Worm (Caenorhabditis elegans) whole organism, mixed stage, embryonic: ENCODE data around the gene R05G6.1.

Experiments
- M03D4.4 ChIP-seq: sonication (generic microtip); optimal IDR thresholded peaks from 2 replicates; lab custom pipeline; 2017; ENCODE audit warnings: mild to moderate bottlenecking, missing genetic modification characterization, missing compliant biosample characterization
- bed-3 ChIP-seq: fragments of 200-800 bp; sonication (Bioruptor generic); optimal IDR thresholded peaks from 3 replicates; lab custom pipeline; 2018; ENCODE audit warnings: mild to moderate bottlenecking, missing genetic modification characterization, moderate library complexity, missing compliant biosample characterization
- blmp-1 ChIP-seq: fragments of 150-350 bp; optimal IDR thresholded peaks from 2 replicates; lab custom pipeline; 2014; ENCODE audit warnings: missing biosample characterization, missing genetic modification characterization
- ceh-39 ChIP-seq: fragments of 150-350 bp; optimal IDR thresholded peaks from 2 replicates; lab custom pipeline; 2014; ENCODE audit warnings: missing biosample characterization, missing genetic modification characterization
- ceh-43 ChIP-seq: fragments of 200-800 bp; sonication (Bioruptor generic); optimal IDR thresholded peaks from 2 replicates; lab custom pipeline; 2018; ENCODE audit warnings: mild to moderate bottlenecking, missing genetic modification characterization, moderate library complexity, missing compliant biosample characterization
- ceh-83 ChIP-seq: fragments of 200-800 bp; sonication (Bioruptor generic); optimal IDR thresholded peaks from 2 replicates; lab custom pipeline; 2018; ENCODE audit warnings: mild to moderate bottlenecking, missing genetic modification characterization, missing compliant biosample characterization
- ces-1 ChIP-seq: fragments of 150-350 bp; optimal IDR thresholded peaks from 2 replicates; lab custom pipeline; 2014; ENCODE audit warnings: missing biosample characterization, missing genetic modification reagents, missing genetic modification characterization
- cnd-1 ChIP-seq: fragments of 200-800 bp; sonication (Bioruptor generic); optimal IDR thresholded peaks from 2 replicates; lab custom pipeline; 2018; ENCODE audit warnings: mild to moderate bottlenecking, missing genetic modification characterization, missing compliant biosample characterization
- drap-1 ChIP-seq: fragments of 200-800 bp; sonication (Bioruptor generic); optimal IDR thresholded peaks from 3 replicates; lab custom pipeline; 2018; ENCODE audit warnings: mild to moderate bottlenecking, missing genetic modification characterization, missing compliant biosample characterization
- elt-1 ChIP-seq: sonication (generic microtip); optimal IDR thresholded peaks from 2 replicates; lab custom pipeline; 2017; ENCODE audit warnings: missing genetic modification characterization, mild to moderate bottlenecking, missing compliant biosample characterization, antibody characterized with exemption, moderate library complexity, borderline replicate concordance; ENCODE audit not compliant: insufficient read depth
- elt-3 ChIP-seq: fragments of 150-350 bp; optimal IDR thresholded peaks from 2 replicates; lab custom pipeline; 2014; ENCODE audit warnings: missing biosample characterization, missing genetic modification characterization
- flh-1 ChIP-seq: fragments of 200-800 bp; sonication (Bioruptor generic); optimal IDR thresholded peaks from 2 replicates; lab custom pipeline; 2018; ENCODE audit warnings: mild to moderate bottlenecking, missing genetic modification characterization, moderate library complexity, missing compliant biosample characterization
- ham-2 ChIP-seq: fragments of 200-800 bp; sonication (Bioruptor generic); optimal IDR thresholded peaks from 2 replicates; lab custom pipeline; 2018; ENCODE audit warnings: mild to moderate bottlenecking, missing genetic modification characterization, missing compliant biosample characterization
- hlh-1 ChIP-seq: fragments of 150-350 bp; optimal IDR thresholded peaks from 2 replicates; lab custom pipeline; 2014; ENCODE audit warnings: missing biosample characterization, missing genetic modification reagents, missing genetic modification characterization
- lin-13 ChIP-seq: fragments of 150-350 bp; optimal IDR thresholded peaks from 2 replicates; lab custom pipeline; 2014; ENCODE audit warnings: missing biosample characterization, missing genetic modification characterization
- lin-32 ChIP-seq: fragments of 200-800 bp; sonication (Bioruptor generic); optimal IDR thresholded peaks from 2 replicates; lab custom pipeline; 2018; ENCODE audit warnings: mild to moderate bottlenecking, missing genetic modification characterization, missing compliant biosample characterization
- lsy-2 ChIP-seq: fragments of 150-350 bp; optimal IDR thresholded peaks from 2 replicates; lab custom pipeline; 2014; ENCODE audit warnings: missing biosample characterization, missing genetic modification characterization
- mab-5 ChIP-seq: fragments of 150-350 bp; optimal IDR thresholded peaks from 2 replicates; lab custom pipeline; 2014; ENCODE audit warnings: missing biosample characterization, missing genetic modification characterization
- mep-1 ChIP-seq: fragments of 150-350 bp; optimal IDR thresholded peaks from 2 replicates; lab custom pipeline; 2017; ENCODE audit warnings: missing biosample characterization, missing genetic modification reagents, missing genetic modification characterization, inconsistent platforms
- mls-2 ChIP-seq: sonication (generic microtip); optimal IDR thresholded peaks from 2 replicates; lab custom pipeline; 2016; ENCODE audit warnings: mild to moderate bottlenecking, missing genetic modification characterization, moderate library complexity, missing compliant biosample characterization
- nhr-12 ChIP-seq: fragments of 150-350 bp; optimal IDR thresholded peaks from 2 replicates; lab custom pipeline; 2014; ENCODE audit warnings: missing biosample characterization, missing genetic modification characterization
- nhr-2 ChIP-seq: fragments of 150-350 bp; optimal IDR thresholded peaks from 2 replicates; lab custom pipeline; 2014; ENCODE audit warnings: missing biosample characterization, missing genetic modification characterization
- nhr-237 ChIP-seq: fragments of 150-350 bp; optimal IDR thresholded peaks from 2 replicates; lab custom pipeline; 2014; ENCODE audit warnings: missing biosample characterization, missing genetic modification characterization
- nhr-28 ChIP-seq: fragments of 150-350 bp; optimal IDR thresholded peaks from 2 replicates; lab custom pipeline; 2014; ENCODE audit warnings: missing biosample characterization, missing genetic modification characterization
- nhr-76 ChIP-seq: sonication (generic microtip); optimal IDR thresholded peaks from 2 replicates; lab custom pipeline; 2017; ENCODE audit warnings: missing biosample characterization, missing genetic modification characterization
- pha-4 ChIP-seq: fragments of 150-350 bp; optimal IDR thresholded peaks from 2 replicates; lab custom pipeline; 2018; ENCODE audit warnings: missing biosample characterization, missing genetic modification reagents, missing genetic modification characterization
- sem-2 ChIP-seq: fragments of 200-800 bp; sonication (Bioruptor generic); optimal IDR thresholded peaks from 2 replicates; lab custom pipeline; 2018; ENCODE audit warnings: mild to moderate bottlenecking, missing genetic modification characterization, missing compliant biosample characterization
- snpc-4 ChIP-seq: fragments of 150-350 bp; optimal IDR thresholded peaks from 2 replicates; lab custom pipeline; 2014; ENCODE audit warnings: missing biosample characterization, missing genetic modification characterization
- sptf-1 ChIP-seq: sonication (generic microtip); optimal IDR thresholded peaks from 2 replicates; lab custom pipeline; 2017; ENCODE audit warnings: mild to moderate bottlenecking, missing genetic modification characterization, moderate library complexity, missing compliant biosample characterization
- tbx-8 ChIP-seq: fragments of 200-800 bp; sonication (Bioruptor generic); optimal IDR thresholded peaks from 2 replicates; lab custom pipeline; 2018; ENCODE audit warnings: mild to moderate bottlenecking, missing genetic modification characterization, moderate library complexity, missing compliant biosample characterization
- unc-120 ChIP-seq: sonication (generic microtip); optimal IDR thresholded peaks from 2 replicates; lab custom pipeline; 2017; ENCODE audit warnings: missing genetic modification characterization, missing compliant biosample characterization; ENCODE audit not compliant: poor library complexity, severe bottlenecking
- unc-39 ChIP-seq: fragments of 150-350 bp; optimal IDR thresholded peaks from 2 replicates; lab custom pipeline; 2014; ENCODE audit warnings: missing biosample characterization, missing genetic modification characterization
- unc-62 ChIP-seq: fragments of 150-350 bp; optimal IDR thresholded peaks from 2 replicates; lab custom pipeline; 2014; ENCODE audit warnings: missing biosample characterization, missing genetic modification reagents, missing genetic modification characterization
- zip-8 ChIP-seq: fragments of 150-350 bp; optimal IDR thresholded peaks from 2 replicates; lab custom pipeline; 2014; ENCODE audit warnings: missing biosample characterization, missing genetic modification characterization
- ztf-11 ChIP-seq: fragments of 150-350 bp; optimal IDR thresholded peaks from 2 replicates; lab custom pipeline; 2014; ENCODE audit warnings: missing biosample characterization, missing genetic modification characterization

R05G6.1 gene

DNA sequence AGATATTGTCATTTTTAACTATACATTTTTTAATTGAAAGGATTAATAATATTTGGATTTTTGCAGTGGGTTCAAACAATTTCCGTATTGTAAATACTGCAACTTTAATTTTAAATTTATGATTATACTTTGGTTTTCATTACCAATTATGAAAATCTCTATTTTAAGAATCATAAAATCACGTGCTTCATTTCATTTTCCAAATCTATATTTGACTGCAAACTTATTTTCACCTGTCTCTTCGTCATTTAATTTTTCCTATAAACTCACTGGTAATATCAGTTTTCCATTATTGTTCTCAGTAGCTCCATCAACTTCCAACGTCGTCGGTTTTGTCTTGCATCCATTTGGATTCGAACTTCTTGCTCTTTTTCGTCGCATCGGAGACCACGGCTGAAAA, at the start of gene R05G6.1:
TSS of gene R05G6.1 (plus strand) at position 301 of the 400 bp plus-strand sequence.
- no peak for TF ChIP-seq nhr-76 (tag; lab: Kevin White, UChicago)
- no peak for TF ChIP-seq hlh-1 (tag; lab: Kevin White, UChicago)
- TF ChIP-seq mab-5 (tag; lab: Kevin White, UChicago) = no peak
- no peak for TF ChIP-seq tbx-8 (GFP tag; lab: Kevin White, UChicago)
- no peak for TF ChIP-seq nhr-237 (tag; lab: Kevin White, UChicago)
- no peak for TF ChIP-seq ceh-39 (tag; lab: Kevin White, UChicago)
- TF ChIP-seq cnd-1 (tag; lab: Kevin White, UChicago) = no peak
- no peak for TF ChIP-seq blmp-1 (tag; lab: Kevin White, UChicago)
- TF ChIP-seq M03D4.4 (tag; lab: Kevin White, UChicago) = no peak
- TF ChIP-seq ceh-43 (GFP tag; lab: Kevin White, UChicago) = no peak
- no peak for TF ChIP-seq lsy-2 (tag; lab: Kevin White, UChicago)
- TF ChIP-seq nhr-12 (tag; lab: Kevin White, UChicago) = no peak
- TF ChIP-seq pha-4 (tag; lab: Kevin White, UChicago) = no peak
- TF ChIP-seq flh-1 (GFP tag; lab: Kevin White, UChicago) = no peak
- TF ChIP-seq drap-1 (GFP tag; lab: Kevin White, UChicago) = no peak
- TF ChIP-seq elt-3 (tag; lab: Kevin White, UChicago) = no peak
- TF ChIP-seq ham-2 (GFP tag; lab: Kevin White, UChicago) = no peak
- no peak for TF ChIP-seq unc-120 (tag; lab: Kevin White, UChicago)
- TF ChIP-seq lin-13 (tag; lab: Kevin White, UChicago) = no peak

DNA sequence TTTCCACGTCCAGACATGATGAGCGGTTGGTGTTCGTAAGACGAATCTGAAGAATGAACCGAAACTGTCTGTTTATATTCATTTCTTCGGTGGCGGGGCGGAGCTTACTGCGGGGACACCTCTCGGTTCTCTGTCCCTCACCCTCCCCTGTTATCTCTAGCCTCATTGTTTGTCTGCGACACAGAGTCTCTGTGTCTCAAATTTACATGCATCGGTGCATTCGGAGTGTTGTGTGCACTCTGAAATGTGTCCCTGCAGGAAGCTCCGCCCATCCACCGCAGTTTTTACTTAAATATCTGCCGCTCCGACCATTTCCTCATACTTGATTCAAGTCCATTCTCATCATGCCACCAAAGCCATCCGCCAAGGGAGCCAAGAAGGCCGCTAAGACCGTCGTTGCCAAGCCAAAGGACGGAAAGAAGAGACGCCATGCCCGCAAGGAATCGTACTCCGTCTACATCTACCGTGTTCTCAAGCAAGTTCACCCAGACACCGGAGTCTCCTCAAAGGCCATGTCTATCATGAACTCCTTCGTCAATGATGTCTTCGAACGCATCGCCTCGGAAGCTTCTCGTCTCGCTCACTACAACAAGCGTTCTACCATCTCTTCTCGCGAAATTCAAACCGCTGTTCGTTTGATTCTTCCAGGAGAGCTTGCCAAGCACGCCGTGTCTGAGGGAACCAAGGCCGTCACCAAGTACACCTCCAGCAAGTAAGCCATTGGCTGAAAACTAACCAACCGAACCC, 46.1 kb upstream of the R05G6.1 start, which contains the start of the genes his-61 and his-62:
TSS of gene his-61 (minus strand) at position 17 of the 747 bp plus-strand sequence.
TSS of gene his-62 (plus strand) at position 345 of the 747 bp plus-strand sequence.
- TF ChIP-seq nhr-28 (tag; lab: Kevin White, UChicago) (no peak), nhr-2 (peak; percentile 41), sem-2 (GFP tag; lab: Kevin White, UChicago) (peak; percentile 50), sptf-1 (tag; lab: Kevin White, UChicago) (peak; percentile 75), nhr-76 (tag; lab: Kevin White, UChicago) (no peak), ceh-83 (no peak), hlh-1 (tag; lab: Kevin White, UChicago) (peak; percentile 14), blmp-1 (tag; lab: Kevin White, UChicago) (no peak), ztf-11 (peak; percentile 86), nhr-12 (tag; lab: Kevin White, UChicago) (peak; percentile 56), drap-1 (GFP tag; lab: Kevin White, UChicago) (peak; percentile 53), tbx-8 (GFP tag; lab: Kevin White, UChicago) (no peak), elt-1 (no peak), elt-3 (tag; lab: Kevin White, UChicago) (no peak), mep-1 (tag; lab: Kevin White, UChicago) (peak; percentile 55), cnd-1 (tag; lab: Kevin White, UChicago) (peak; percentile 88), nhr-237 (tag; lab: Kevin White, UChicago) (no peak), unc-62 (GFP tag; lab: Kevin White, UChicago) (no peak), ham-2 (GFP tag; lab: Kevin White, UChicago) (peak; percentile 4), lsy-2 (tag; lab: Kevin White, UChicago) (peak; percentile 69), unc-120 (tag; lab: Kevin White, UChicago) (no peak), unc-39 (tag; lab: Kevin White, UChicago) (peak; percentile 99), lin-13 (tag; lab: Kevin White, UChicago) (peak; percentile 93), lin-32 (GFP tag; lab: Kevin White, UChicago) (no peak), flh-1 (GFP tag; lab: Kevin White, UChicago) (no peak), M03D4.4 (tag; lab: Kevin White, UChicago) (peak; percentile 86), ces-1 (peak; percentile 56), snpc-4 (tag; lab: Kevin White, UChicago) (no peak), mls-2 (tag; lab: Kevin White, UChicago) (peak; percentile 86), zip-8 (tag; lab: Kevin White, UChicago) (no peak), ceh-39 (tag; lab: Kevin White, UChicago) (peak; percentile 76), pha-4 (tag; lab: Kevin White, UChicago) (peak; percentile 88), bed-3 (GFP tag; lab: Kevin White, UChicago) (no peak)
